Worm (Caenorhabditis elegans): Measurements from ENCODE around the gene lgc-17.

ce11 chrX:12086297-12086696 is 35.1 kb upstream of the lgc-17 start:
- TF ChIP-seq ztf-25 (GFP tag; IDR thresholded peaks at IDR 0.05) (no peak), Y53F4B.3 (GFP tag; IDR thresholded peaks at IDR 0.05) (no peak), attf-3 (GFP tag; conservative IDR thresholded peaks at IDR 0.05) (no peak), snpc-4 (GFP tag; optimal IDR thresholded peaks at IDR 0.05) (no peak), snpc-4 (tag; optimal IDR thresholded peaks at IDR 0.05) (no peak), dox-1 (GFP tag; IDR thresholded peaks at IDR 0.05) (0 out of 2 replicates have a peak, but pooled peaks have one; percentile 8), K11D2.4 (GFP tag; IDR thresholded peaks at IDR 0.05) (no peak), ama-1 (optimal IDR thresholded peaks at IDR 0.05) (no peak), ama-1 (GFP tag; optimal IDR thresholded peaks at IDR 0.05) (no peak), rec-8 (tag; optimal IDR thresholded peaks at IDR 0.05) (no peak), B0035.1 (tag; optimal IDR thresholded peaks at IDR 0.05) (no peak), hlh-12 (tag; optimal IDR thresholded peaks at IDR 0.05) (no peak)
